Fruit fly (Drosophila melanogaster) whole organism, embryonic: ENCODE data around the gene iav.
A peak's percentile ranks its signal among the peaks of the same experiment; 100 is the strongest.

Experiments used
- Blimp-1 ChIP-seq: fragments of 200-800 bp; sonication (Bioruptor generic); optimal IDR thresholded peaks from 3 replicates; lab custom pipeline; 2018; ENCODE audit warnings: missing biosample characterization, missing genetic modification characterization, mild to moderate bottlenecking, moderate library complexity, missing genetic modification reagents
- BtbVII ChIP-seq: fragments of 200-800 bp; sonication (Bioruptor generic); optimal IDR thresholded peaks from 3 replicates; lab custom pipeline; 2017; ENCODE audit warnings: missing biosample characterization, mild to moderate bottlenecking, missing genetic modification characterization
- CG10321 ChIP-seq: fragments of 200-800 bp; sonication (Bioruptor generic); IDR thresholded peaks from 2 replicates; pipeline ENCODE4 v1.3.6; 2022; ENCODE audit warnings: missing biosample characterization, missing genetic modification characterization
- CG10462 ChIP-seq: fragments of 200-800 bp; sonication (Bioruptor generic); optimal IDR thresholded peaks from 2 replicates; lab custom pipeline; 2016; ENCODE audit warnings: missing biosample characterization, missing genetic modification characterization
- CG10654 ChIP-seq: fragments of 200-800 bp; sonication (Bioruptor generic); optimal IDR thresholded peaks from 2 replicates; lab custom pipeline; 2016; ENCODE audit warnings: missing biosample characterization, missing genetic modification characterization
- CG12659 ChIP-seq: fragments of 200-800 bp; sonication (Bioruptor generic); optimal IDR thresholded peaks from 3 replicates; lab custom pipeline; 2017; ENCODE audit warnings: mild to moderate bottlenecking, missing biosample characterization, missing genetic modification reagents, missing genetic modification characterization
- CG13296 ChIP-seq: fragments of 200-800 bp; sonication (Bioruptor generic); optimal IDR thresholded peaks from 3 replicates; lab custom pipeline; 2018; ENCODE audit warnings: missing biosample characterization, mild to moderate bottlenecking, missing genetic modification characterization
- CG13424 ChIP-seq: fragments of 200-800 bp; sonication (Bioruptor generic); optimal IDR thresholded peaks from 2 replicates; lab custom pipeline; 2019; ENCODE audit warnings: missing biosample characterization, mild to moderate bottlenecking, missing genetic modification characterization, moderate library complexity
- CG13894 ChIP-seq: fragments of 200-800 bp; sonication (Bioruptor generic); optimal IDR thresholded peaks from 3 replicates; lab custom pipeline; 2018; ENCODE audit warnings: missing biosample characterization, mild to moderate bottlenecking, missing genetic modification characterization, moderate library complexity
- CG15011 ChIP-seq: fragments of 200-800 bp; sonication (Bioruptor generic); optimal IDR thresholded peaks from 3 replicates; lab custom pipeline; 2018; ENCODE audit warnings: missing biosample characterization, mild to moderate bottlenecking, missing genetic modification characterization
- CG15073 ChIP-seq: fragments of 200-800 bp; sonication (Bioruptor generic); optimal IDR thresholded peaks from 2 replicates; lab custom pipeline; 2016; ENCODE audit warnings: missing biosample characterization, missing genetic modification characterization
- CG15269 ChIP-seq: fragments of 200-800 bp; sonication (Bioruptor generic); optimal IDR thresholded peaks from 2 replicates; lab custom pipeline; 2018; ENCODE audit warnings: missing biosample characterization, mild to moderate bottlenecking, missing genetic modification characterization, moderate library complexity
- CG17186 ChIP-seq: fragments of 200-800 bp; sonication (Bioruptor generic); optimal IDR thresholded peaks from 3 replicates; lab custom pipeline; 2017; ENCODE audit warnings: missing biosample characterization, missing genetic modification reagents, missing genetic modification characterization
- CG17359 ChIP-seq: fragments of 200-800 bp; sonication (Bioruptor generic); optimal IDR thresholded peaks from 3 replicates; lab custom pipeline; 2018; ENCODE audit warnings: missing biosample characterization, mild to moderate bottlenecking, missing genetic modification characterization, moderate library complexity
- CG17612 ChIP-seq: fragments of 200-800 bp; sonication (Bioruptor generic); IDR thresholded peaks from 2 replicates; pipeline ENCODE4 v1.3.6; 2022; ENCODE audit warnings: missing biosample characterization, missing genetic modification characterization
- CG17802 ChIP-seq: fragments of 200-800 bp; sonication (Bioruptor generic); optimal IDR thresholded peaks from 2 replicates; lab custom pipeline; 2018; ENCODE audit warnings: missing biosample characterization, mild to moderate bottlenecking, missing genetic modification characterization, moderate library complexity
- CG18262 ChIP-seq: fragments of 200-800 bp; optimal IDR thresholded peaks from 3 replicates; lab custom pipeline; 2019; ENCODE audit warnings: missing biosample characterization, mild to moderate bottlenecking, missing genetic modification characterization, moderate library complexity
- CG2129 ChIP-seq: fragments of 200-800 bp; sonication (Bioruptor generic); IDR thresholded peaks from 2 replicates; pipeline ENCODE4 v1.3.6; 2022; ENCODE audit warnings: missing biosample characterization, missing genetic modification characterization; ENCODE audit not compliant: partially characterized antibody
- CG2678 ChIP-seq: fragments of 200-800 bp; sonication (Bioruptor generic); optimal IDR thresholded peaks from 3 replicates; lab custom pipeline; 2019; ENCODE audit warnings: missing biosample characterization, mild to moderate bottlenecking, missing genetic modification characterization, moderate library complexity
- CG32767 ChIP-seq: fragments of 200-800 bp; sonication (Bioruptor generic); IDR thresholded peaks from 2 replicates; pipeline ENCODE4 v1.3.6; 2022; ENCODE audit warnings: missing biosample characterization, missing genetic modification characterization
- CG3281 ChIP-seq: fragments of 200-800 bp; sonication (Bioruptor generic); optimal IDR thresholded peaks from 3 replicates; lab custom pipeline; 2017; ENCODE audit warnings: missing biosample characterization, mild to moderate bottlenecking, missing genetic modification characterization
- CG4282 ChIP-seq: fragments of 200-800 bp; sonication (Bioruptor generic); optimal IDR thresholded peaks from 2 replicates; lab custom pipeline; 2016; ENCODE audit warnings: missing biosample characterization, missing genetic modification characterization
- CG43689 ChIP-seq: fragments of 200-800 bp; sonication (Bioruptor generic); IDR thresholded peaks from 2 replicates; pipeline ENCODE4 v1.3.6; 2022; ENCODE audit warnings: missing biosample characterization, missing genetic modification characterization
- CG6175 ChIP-seq: fragments of 200-800 bp; sonication (Bioruptor generic); IDR thresholded peaks from 3 replicates; pipeline ENCODE4 v1.3.6; 2022; ENCODE audit warnings: missing biosample characterization, missing genetic modification characterization
- CG7839 ChIP-seq: fragments of 200-800 bp; sonication (Bioruptor generic); optimal IDR thresholded peaks from 3 replicates; lab custom pipeline; 2018; ENCODE audit warnings: missing biosample characterization, mild to moderate bottlenecking, missing genetic modification characterization, moderate library complexity
- CG8359 ChIP-seq: fragments of 200-800 bp; sonication (Bioruptor generic); optimal IDR thresholded peaks from 2 replicates; lab custom pipeline; 2017; ENCODE audit warnings: missing biosample characterization, mild to moderate bottlenecking, missing genetic modification characterization, borderline replicate concordance
- CG8388 ChIP-seq: fragments of 200-800 bp; sonication (Bioruptor generic); optimal IDR thresholded peaks from 2 replicates; lab custom pipeline; 2019; ENCODE audit warnings: missing biosample characterization, mild to moderate bottlenecking, missing genetic modification characterization, moderate library complexity
- Dad ChIP-seq: fragments of 200-800 bp; sonication (Bioruptor generic); optimal IDR thresholded peaks from 3 replicates; lab custom pipeline; 2016; ENCODE audit warnings: missing biosample characterization, missing genetic modification characterization
- Dip3 ChIP-seq: fragments of 200-800 bp; sonication (Bioruptor generic); optimal IDR thresholded peaks from 3 replicates; lab custom pipeline; 2016; ENCODE audit warnings: missing biosample characterization, missing genetic modification characterization
- Dll ChIP-seq: fragments of 200-800 bp; sonication (Bioruptor generic); IDR thresholded peaks from 4 replicates; pipeline ENCODE4 v1.3.6; 2022; ENCODE audit warnings: missing biosample characterization, missing genetic modification characterization; ENCODE audit not compliant: partially characterized antibody
- Ets97D ChIP-seq: fragments of 200-800 bp; sonication (Bioruptor generic); optimal IDR thresholded peaks from 3 replicates; lab custom pipeline; 2016; ENCODE audit warnings: missing biosample characterization, missing genetic modification characterization
- Med ChIP-seq: fragments of 200-800 bp; sonication (Bioruptor generic); peaks from one replicate; lab custom pipeline; 2016; ENCODE audit warnings: missing biosample characterization, missing genetic modification characterization, mild to moderate bottlenecking, inconsistent platforms, moderate library complexity
- Mes4 ChIP-seq: fragments of 200-800 bp; sonication (Bioruptor generic); optimal IDR thresholded peaks from 2 replicates; lab custom pipeline; 2016; ENCODE audit warnings: missing biosample characterization, missing genetic modification characterization
- NK7.1 ChIP-seq: fragments of 200-800 bp; sonication (Bioruptor generic); optimal IDR thresholded peaks from 3 replicates; lab custom pipeline; 2016; ENCODE audit warnings: missing biosample characterization, missing genetic modification characterization
- Poxn ChIP-seq: fragments of 200-800 bp; sonication (Bioruptor generic); IDR thresholded peaks from 2 replicates; pipeline ENCODE4 v1.3.6; 2022; ENCODE audit warnings: missing biosample characterization, missing genetic modification characterization
- chinmo ChIP-seq: fragments of 200-800 bp; sonication (Bioruptor generic); IDR thresholded peaks from 4 replicates; pipeline ENCODE4 v1.3.6; 2022; ENCODE audit warnings: missing biosample characterization, missing genetic modification characterization; ENCODE audit not compliant: partially characterized antibody
- emc ChIP-seq: fragments of 200-800 bp; sonication (Bioruptor generic); optimal IDR thresholded peaks from 2 replicates; lab custom pipeline; 2016; ENCODE audit warnings: missing biosample characterization, missing genetic modification characterization
- grn ChIP-seq: fragments of 200-800 bp; sonication (Bioruptor generic); optimal IDR thresholded peaks from 3 replicates; lab custom pipeline; 2017; ENCODE audit warnings: missing biosample characterization, missing genetic modification characterization
- h ChIP-seq: fragments of >200 bp; optimal IDR thresholded peaks from 2 replicates; lab custom pipeline; 2017
- hb ChIP-seq: fragments of 200-800 bp; sonication (Bioruptor generic); IDR thresholded peaks from 3 replicates; pipeline ENCODE4 v1.3.6; 2022; ENCODE audit warnings: missing biosample characterization, missing genetic modification characterization; ENCODE audit not compliant: partially characterized antibody
- hkb ChIP-seq, 2 experiments: fragments of 200-800 bp in 1 of 2; fragments of >200 bp in 1 of 2; sonication (Bioruptor generic) in 1 of 2; IDR thresholded peaks in 1 of 2; optimal IDR thresholded peaks in 1 of 2; 2 replicates each; pipeline versions ENCODE4 v1.3.6 to Lab custom; 2017 to 2022; ENCODE audit warnings: missing biosample characterization in 1 of 2, missing genetic modification characterization in 1 of 2
- kni ChIP-seq: fragments of 200-800 bp; sonication (Bioruptor generic); optimal IDR thresholded peaks from 3 replicates; lab custom pipeline; 2017; ENCODE audit warnings: mild to moderate bottlenecking, missing biosample characterization, missing genetic modification reagents, missing genetic modification characterization
- nerfin-1 ChIP-seq: fragments of 200-800 bp; sonication (Bioruptor generic); optimal IDR thresholded peaks from 3 replicates; lab custom pipeline; 2019; ENCODE audit warnings: missing biosample characterization, mild to moderate bottlenecking, missing genetic modification characterization, moderate library complexity
- run ChIP-seq: fragments of 200-800 bp; sonication (Bioruptor generic); optimal IDR thresholded peaks from 3 replicates; lab custom pipeline; 2018; ENCODE audit warnings: missing biosample characterization, mild to moderate bottlenecking, missing genetic modification characterization
- seq ChIP-seq: fragments of 200-800 bp; sonication (Bioruptor generic); IDR thresholded peaks from 2 replicates; pipeline ENCODE4 v1.3.6; 2022; ENCODE audit warnings: missing biosample characterization, missing genetic modification characterization
- sug ChIP-seq: fragments of 200-800 bp; optimal IDR thresholded peaks from 2 replicates; lab custom pipeline; 2019; ENCODE audit warnings: missing biosample characterization, mild to moderate bottlenecking, missing genetic modification characterization, moderate library complexity
- unc-4 ChIP-seq: fragments of 200-800 bp; sonication (Bioruptor generic); IDR thresholded peaks from 2 replicates; pipeline ENCODE4 v1.3.6; 2022; ENCODE audit warnings: missing biosample characterization, missing genetic modification characterization; ENCODE audit not compliant: partially characterized antibody
- wdn ChIP-seq: fragments of 200-800 bp; sonication (Bioruptor generic); IDR thresholded peaks from 2 replicates; pipeline ENCODE4 v1.3.6; 2022; ENCODE audit warnings: missing biosample characterization, missing genetic modification characterization

The iav gene

DNA sequence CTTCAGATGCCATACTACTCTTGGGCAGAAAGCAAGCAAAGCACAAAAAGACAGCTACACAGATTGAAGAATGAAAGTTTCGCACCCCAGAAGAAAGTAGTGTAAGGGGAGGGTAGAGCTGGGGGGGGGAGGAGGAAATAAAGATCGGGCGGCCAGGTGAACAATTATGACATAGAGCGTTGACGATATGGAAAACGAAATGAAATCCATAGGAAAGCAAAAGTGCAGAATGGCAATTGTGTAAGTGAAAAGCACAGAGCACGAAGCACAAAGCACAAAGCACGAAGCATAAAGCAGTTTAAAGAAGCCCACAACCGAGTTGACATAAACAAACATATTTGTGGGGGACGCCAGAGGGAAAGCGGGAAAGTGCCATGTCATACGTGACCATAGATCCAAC, 16.8 kb upstream of the iav start:
- TF ChIP-seq CG4282: no peak
- TF ChIP-seq CG43689 (GFP tag; lab: Robert Waterston, UW): no peak
- no peak for TF ChIP-seq h (lab: Kevin White, UChicago)
- TF ChIP-seq wdn (GFP tag; lab: Robert Waterston, UW): no peak
- peak; percentile 90 for TF ChIP-seq Blimp-1
- no peak for TF ChIP-seq CG17186
- no peak for TF ChIP-seq CG17359 (tag; lab: Kevin White, UChicago)
- no peak for TF ChIP-seq CG2129 (GFP tag; lab: Robert Waterston, UW)
- TF ChIP-seq CG6175 (GFP tag; lab: Robert Waterston, UW): no peak
- TF ChIP-seq CG8359 (GFP tag; lab: Kevin White, UChicago): no peak
- TF ChIP-seq Dip3 (GFP tag; lab: Kevin White, UChicago): no peak
- peak; percentile 68 for TF ChIP-seq kni
- no peak for TF ChIP-seq hkb (optimal IDR thresholded peaks at IDR 0.05; lab: Kevin White, UChicago)
- no peak for TF ChIP-seq hkb (GFP tag; IDR thresholded peaks at IDR 0.05; lab: Robert Waterston, UW)

DNA sequence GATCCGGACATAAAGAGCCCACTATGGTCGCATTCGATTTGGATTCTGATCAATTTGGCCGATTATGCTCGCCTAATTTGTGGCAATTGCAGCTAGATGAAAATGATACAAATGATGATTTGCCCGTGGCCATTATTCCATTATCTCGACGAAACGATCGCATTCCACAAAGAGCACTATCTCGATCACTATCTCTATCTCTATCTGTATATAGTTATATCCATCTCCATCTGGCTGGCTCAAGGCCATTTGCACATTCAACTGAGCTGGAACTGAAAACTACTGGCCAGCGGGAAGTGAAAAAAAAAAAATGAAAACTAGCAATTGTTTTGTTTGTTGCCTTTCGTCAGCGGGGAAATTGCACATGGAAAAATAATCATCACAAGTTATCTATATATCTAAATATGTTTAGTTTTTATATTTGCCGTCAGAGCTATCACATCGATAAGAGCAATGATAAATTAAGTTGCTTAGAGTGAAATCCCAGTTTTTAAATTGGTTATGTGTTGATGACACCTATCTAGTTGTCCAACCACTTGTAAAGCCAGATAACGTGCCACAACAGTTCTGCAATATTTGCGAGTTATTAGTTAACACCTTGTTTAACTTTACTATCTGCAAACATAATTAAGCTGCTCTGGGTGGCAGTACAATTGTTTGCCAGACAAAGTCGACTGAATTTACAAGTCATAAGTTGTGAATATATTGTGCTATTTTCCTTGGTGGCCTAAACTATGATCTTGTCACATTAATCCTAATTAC, 14.3 kb upstream of the iav start:
- no peak for TF ChIP-seq emc (GFP tag; lab: Kevin White, UChicago)
- no peak for TF ChIP-seq hb
- TF ChIP-seq CG17802 (tag; lab: Kevin White, UChicago): no peak
- TF ChIP-seq CG15073 (GFP tag; lab: Kevin White, UChicago): no peak
- no peak for TF ChIP-seq CG10654 (GFP tag; lab: Kevin White, UChicago)
- peak; percentile 10 for TF ChIP-seq CG13424 (tag; lab: Kevin White, UChicago)
- no peak for TF ChIP-seq Mes4 (GFP tag; lab: Kevin White, UChicago)
- peak; percentile 21 for TF ChIP-seq CG15269 (tag; lab: Kevin White, UChicago)
- no peak for TF ChIP-seq CG10321 (GFP tag; lab: Robert Waterston, UW)
- no peak for TF ChIP-seq NK7.1
- no peak for TF ChIP-seq grn (GFP tag; lab: Kevin White, UChicago)
- TF ChIP-seq sug (tag; lab: Kevin White, UChicago): peak; percentile 0
- TF ChIP-seq BtbVII (GFP tag; lab: Kevin White, UChicago): no peak
- TF ChIP-seq Dad: no peak
- TF ChIP-seq CG15011: no peak
- TF ChIP-seq run (tag; lab: Kevin White, UChicago): no peak
- peak; percentile 57 for TF ChIP-seq CG13296 (GFP tag; lab: Kevin White, UChicago)
- TF ChIP-seq CG6175 (GFP tag; lab: Robert Waterston, UW): no peak
- no peak for TF ChIP-seq seq (GFP tag; lab: Robert Waterston, UW)
- TF ChIP-seq Ets97D: no peak
- no peak for TF ChIP-seq CG18262 (tag; lab: Kevin White, UChicago)
- peak; percentile 25 for TF ChIP-seq CG2678
- TF ChIP-seq CG3281 (GFP tag; lab: Kevin White, UChicago): peak; percentile 10
- TF ChIP-seq CG8388 (GFP tag; lab: Kevin White, UChicago): no peak
- no peak for TF ChIP-seq CG7839 (tag; lab: Kevin White, UChicago)
- TF ChIP-seq unc-4 (GFP tag; lab: Robert Waterston, UW): no peak
- TF ChIP-seq CG12659: no peak
- TF ChIP-seq CG17612: no peak
- TF ChIP-seq CG13894 (tag; lab: Kevin White, UChicago): no peak
- no peak for TF ChIP-seq Poxn
- no peak for TF ChIP-seq nerfin-1 (tag; lab: Kevin White, UChicago)
- no peak for TF ChIP-seq CG10462 (GFP tag; lab: Kevin White, UChicago)
- no peak for TF ChIP-seq CG32767 (GFP tag; lab: Robert Waterston, UW)
- peak; percentile 12 for TF ChIP-seq Med (GFP tag; lab: Kevin White, UChicago)
- TF ChIP-seq Dll (GFP tag; lab: Robert Waterston, UW): no peak
- 0 out of 4 replicates have a peak, but pooled peaks have one; percentile 26 for TF ChIP-seq chinmo
